Worm (Caenorhabditis elegans): ENCODE results near the gene E04F6.6.

- no peak for TF ChIP-seq mep-1 (tag; optimal IDR thresholded peaks at IDR 0.05)
- no peak for TF ChIP-seq T26A8.4 (GFP tag; IDR thresholded peaks at IDR 0.05)
- TF ChIP-seq ama-1 (optimal IDR thresholded peaks at IDR 0.05), result no peak
- TF ChIP-seq pha-4 (GFP tag; IDR thresholded peaks at IDR 0.05), result no peak
- TF ChIP-seq pha-4 (tag; optimal IDR thresholded peaks at IDR 0.05), result no peak
- no peak for TF ChIP-seq lin-38 (GFP tag; IDR thresholded peaks at IDR 0.05)
- no peak for TF ChIP-seq mes-2 (tag; optimal IDR thresholded peaks at IDR 0.05; ENCODE audit: poor library complexity, severe bottlenecking)
- no peak for TF ChIP-seq attf-4 (tag; optimal IDR thresholded peaks at IDR 0.05)
- no peak for TF ChIP-seq F49E8.2 (tag; optimal IDR thresholded peaks at IDR 0.05; ENCODE audit: borderline replicate concordance)
- no peak for TF ChIP-seq hif-1 (tag; optimal IDR thresholded peaks at IDR 0.05)
- no peak for TF ChIP-seq zag-1 (tag; optimal IDR thresholded peaks at IDR 0.05)
These were observed 13.2 kb downstream of the E04F6.6 start for ce11 chrII:7186117-7186516.

Data from whole organism, L4 larva.